Worm (Caenorhabditis elegans) whole organism, L1 larva: ENCODE results near the gene F22F7.11.

Experiments used
- efl-1 ChIP-seq, 4 experiments: fragments of 150-350 bp; optimal IDR thresholded peaks in 3 of 4; peaks in 1 of 4; 1 replicate in 1 of 4; 2 replicates in 3 of 4; lab custom pipeline; 2014; ENCODE audit warnings: missing biosample characterization in 2 of 4, missing genetic modification characterization in 2 of 4, missing genetic modification reagents in 2 of 4
- isw-1 ChIP-seq: fragments of 200-800 bp; sonication (Bioruptor generic); IDR thresholded peaks from 2 replicates; pipeline ENCODE4 v1.3.6; 2022; ENCODE audit warnings: missing genetic modification characterization, missing compliant biosample characterization
- nhr-28 ChIP-seq: fragments of 150-350 bp; optimal IDR thresholded peaks from 2 replicates; lab custom pipeline; 2014; ENCODE audit warnings: missing biosample characterization, missing genetic modification characterization
- nhr-90 ChIP-seq: sonication (generic microtip); optimal IDR thresholded peaks from 2 replicates; lab custom pipeline; 2016; ENCODE audit warnings: mild to moderate bottlenecking, missing genetic modification characterization, missing compliant biosample characterization; ENCODE audit not compliant: poor library complexity
- unc-62 ChIP-seq: fragments of 150-350 bp; optimal IDR thresholded peaks from 2 replicates; lab custom pipeline; 2014; ENCODE audit warnings: missing biosample characterization, missing genetic modification reagents, missing genetic modification characterization

ce11 chrV:2095204-2095603 lies 24.4 kb upstream of the F22F7.11 start, which contains the start of gene F36F12.2:
- TF ChIP-seq efl-1 (optimal IDR thresholded peaks at IDR 0.05; lab: Kevin White, UChicago): no peak
- no peak for TF ChIP-seq efl-1 (GFP tag; optimal IDR thresholded peaks at IDR 0.05 in 1 of 2; lab: Kevin White, UChicago)
- TF ChIP-seq isw-1 (GFP tag; lab: Robert Waterston, UW): no peak
- no peak for TF ChIP-seq unc-62 (GFP tag; lab: Kevin White, UChicago)
- no peak for TF ChIP-seq nhr-28 (tag; lab: Kevin White, UChicago)
- TF ChIP-seq nhr-90 (tag; lab: Kevin White, UChicago): no peak
